Fruit fly (Drosophila melanogaster): Measurements from ENCODE around the gene lft.

The lft gene

DNA sequence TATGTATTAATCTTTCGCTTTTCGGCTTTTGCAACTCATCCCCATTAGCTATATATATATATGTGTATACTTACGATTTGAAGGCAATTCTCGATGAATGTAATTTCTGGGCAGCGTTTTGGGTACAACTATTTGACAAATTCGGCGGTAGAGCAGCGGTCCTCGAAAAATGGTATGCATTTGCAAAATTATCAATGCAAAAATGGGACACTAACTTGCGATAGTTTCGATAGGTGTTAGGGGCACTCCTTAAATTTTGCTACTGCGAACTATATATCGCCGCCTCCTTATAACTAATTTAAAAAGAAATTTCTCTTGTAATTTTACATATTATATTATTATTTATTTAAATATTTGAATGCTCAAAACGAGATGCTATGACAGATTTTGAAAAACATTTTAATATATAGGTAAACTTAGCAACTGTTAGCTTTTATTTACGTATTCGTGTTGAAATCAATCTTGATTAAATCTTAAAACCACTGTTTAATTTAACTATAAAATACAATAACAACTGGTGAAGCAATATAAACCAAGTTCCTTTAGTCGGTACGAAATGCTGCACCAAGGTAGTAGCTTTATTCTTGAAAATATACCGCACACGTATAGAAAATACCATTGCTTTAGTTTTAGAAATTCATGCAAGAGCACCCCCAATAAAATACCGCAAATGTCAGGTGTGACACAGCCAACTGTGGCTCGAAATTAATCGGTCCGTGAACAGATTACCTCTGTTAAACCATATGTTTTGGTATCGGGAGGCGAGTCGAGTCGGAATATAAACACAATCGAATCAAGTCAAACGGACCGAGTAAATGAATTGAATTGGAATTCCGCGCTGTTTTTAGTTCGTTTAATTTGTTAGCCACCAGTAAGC is 49.2 kb downstream of the lft start, which contains the start of the genes CG5355 and Klp31E (continued):
- TF ChIP-seq jumu (GFP tag; optimal IDR thresholded peaks at IDR 0.05) (peak; percentile 57), nom (GFP tag; optimal IDR thresholded peaks at IDR 0.05) (peak; percentile 9), psq (GFP tag; optimal IDR thresholded peaks at IDR 0.05) (no peak), NK7.1 (GFP tag; optimal IDR thresholded peaks at IDR 0.05) (peak; percentile 20), CG17568 (GFP tag; optimal IDR thresholded peaks at IDR 0.05) (no peak), ssp (GFP tag; IDR thresholded peaks at IDR 0.05) (peak; percentile 74), seq (GFP tag; IDR thresholded peaks at IDR 0.05) (0 out of 2 replicates have a peak, but pooled peaks have one; percentile 8), CG15269 (tag; optimal IDR thresholded peaks at IDR 0.05) (peak; percentile 79), CG7372 (GFP tag; IDR thresholded peaks at IDR 0.05) (no peak), CG7786 (GFP tag; optimal IDR thresholded peaks at IDR 0.05) (peak; percentile 43), jing (GFP tag; optimal IDR thresholded peaks at IDR 0.05) (no peak), trem (tag; optimal IDR thresholded peaks at IDR 0.05) (peak; percentile 39), Antp (GFP tag; optimal IDR thresholded peaks at IDR 0.05) (peak; percentile 40), twi (tag; optimal IDR thresholded peaks at IDR 0.05) (peak; percentile 69), bigmax (GFP tag; optimal IDR thresholded peaks at IDR 0.05) (no peak), CG14965 (GFP tag; optimal IDR thresholded peaks at IDR 0.05; ENCODE audit: borderline replicate concordance) (no peak), CG4282 (GFP tag; optimal IDR thresholded peaks at IDR 0.05) (no peak), CG14860 (GFP tag; IDR thresholded peaks at IDR 0.05; ENCODE audit: partially characterized antibody) (peak; percentile 47; the same call in 1 of the 3 replicates), HLH54F (GFP tag; optimal IDR thresholded peaks at IDR 0.05) (peak; percentile 49), CG9876 (GFP tag; optimal IDR thresholded peaks at IDR 0.05) (no peak), bbx (GFP tag; IDR thresholded peaks at IDR 0.05; ENCODE audit: partially characterized antibody) (peak; percentile 76), Doc2 (GFP tag; IDR thresholded peaks at IDR 0.05) (no peak), CG8290 (GFP tag; optimal IDR thresholded peaks at IDR 0.05) (peak; percentile 24), CG8290 (tag; optimal IDR thresholded peaks at IDR 0.05) (no peak), CG34224 (GFP tag; IDR thresholded peaks at IDR 0.05; ENCODE audit: partially characterized antibody) (peak; percentile 71), Mes4 (GFP tag; optimal IDR thresholded peaks at IDR 0.05) (peak; percentile 46), CG5953 (GFP tag; IDR thresholded peaks at IDR 0.05) (no peak), CG4328 (GFP tag; optimal IDR thresholded peaks at IDR 0.05) (peak; percentile 69), wdn (GFP tag; IDR thresholded peaks at IDR 0.05) (no peak), YL-1 (GFP tag; optimal IDR thresholded peaks at IDR 0.05) (peak; percentile 41), ttk (GFP tag; IDR thresholded peaks at IDR 0.05) (no peak), z (GFP tag; IDR thresholded peaks at IDR 0.05) (no peak), schlank (tag; optimal IDR thresholded peaks at IDR 0.05) (no peak), CG9437 (GFP tag; optimal IDR thresholded peaks at IDR 0.05) (peak; percentile 78), CG16815 (GFP tag; optimal IDR thresholded peaks at IDR 0.05) (peak; percentile 64), Dp (GFP tag; optimal IDR thresholded peaks at IDR 0.05) (no peak), CG10209 (GFP tag; optimal IDR thresholded peaks at IDR 0.05) (peak; percentile 71), CG1602 (GFP tag; optimal IDR thresholded peaks at IDR 0.05) (peak; percentile 68), fru (optimal IDR thresholded peaks at IDR 0.05) (no peak), Scr (GFP tag; IDR thresholded peaks at IDR 0.05; ENCODE audit: partially characterized antibody) (peak; percentile 81), chinmo (GFP tag; IDR thresholded peaks at IDR 0.05; ENCODE audit: partially characterized antibody) (peak; percentile 70; the same call in 1 of the 4 replicates), jigr1 (GFP tag; IDR thresholded peaks at IDR 0.05) (no peak), luna (GFP tag; optimal IDR thresholded peaks at IDR 0.05) (no peak), CoRest (tag; optimal IDR thresholded peaks at IDR 0.05) (peak; percentile 89), onecut (GFP tag; IDR thresholded peaks at IDR 0.05) (no peak), CG18262 (tag; optimal IDR thresholded peaks at IDR 0.05) (peak; percentile 86), hbn (GFP tag; IDR thresholded peaks at IDR 0.05; ENCODE audit: partially characterized antibody) (peak; percentile 80), Eip74EF (GFP tag; optimal IDR thresholded peaks at IDR 0.05) (no peak), unpg (GFP tag; optimal IDR thresholded peaks at IDR 0.05) (peak; percentile 48)

All from whole organism, embryonic.